Fruit fly (Drosophila melanogaster) whole organism, embryonic: ENCODE data around the gene Usp10.

ENCODE experiments used
- Atf-2 ChIP-seq: fragments of 200-800 bp; sonication (Bioruptor generic); optimal IDR thresholded peaks from 2 replicates; lab custom pipeline; 2016; ENCODE audit warnings: missing biosample characterization, missing genetic modification characterization
- Atf6 ChIP-seq: fragments of 200-800 bp; sonication (Bioruptor generic); IDR thresholded peaks from 2 replicates; pipeline ENCODE4 v1.3.6; 2022; ENCODE audit warnings: missing biosample characterization, missing genetic modification characterization
- CG10462 ChIP-seq: fragments of 200-800 bp; sonication (Bioruptor generic); optimal IDR thresholded peaks from 2 replicates; lab custom pipeline; 2016; ENCODE audit warnings: missing biosample characterization, missing genetic modification characterization
- CG10565 ChIP-seq: fragments of 200-800 bp; sonication (Bioruptor generic); optimal IDR thresholded peaks from 3 replicates; lab custom pipeline; 2016; ENCODE audit warnings: missing biosample characterization, mild to moderate bottlenecking, missing genetic modification characterization
- CG12071 ChIP-seq: fragments of 200-800 bp; sonication (Bioruptor generic); optimal IDR thresholded peaks from 3 replicates; lab custom pipeline; 2018; ENCODE audit warnings: missing biosample characterization, mild to moderate bottlenecking, missing genetic modification characterization
- CG12104 ChIP-seq: fragments of 200-800 bp; sonication (Bioruptor generic); optimal IDR thresholded peaks from 3 replicates; lab custom pipeline; 2016; ENCODE audit warnings: missing biosample characterization, missing genetic modification characterization
- CG12236 ChIP-seq: fragments of 200-800 bp; sonication (Bioruptor generic); optimal IDR thresholded peaks from 2 replicates; lab custom pipeline; 2016; ENCODE audit warnings: missing biosample characterization, missing genetic modification characterization
- CG12659 ChIP-seq: fragments of 200-800 bp; sonication (Bioruptor generic); optimal IDR thresholded peaks from 3 replicates; lab custom pipeline; 2017; ENCODE audit warnings: mild to moderate bottlenecking, missing biosample characterization, missing genetic modification reagents, missing genetic modification characterization
- CG14050 ChIP-seq: fragments of 200-800 bp; sonication (Bioruptor generic); IDR thresholded peaks from 3 replicates; pipeline ENCODE4 v1.3.6; 2022; ENCODE audit warnings: missing biosample characterization, missing genetic modification characterization
- CG1647 ChIP-seq: fragments of 200-800 bp; sonication (Bioruptor generic); optimal IDR thresholded peaks from 3 replicates; lab custom pipeline; 2016; ENCODE audit warnings: missing biosample characterization, missing genetic modification characterization
- CG17385 ChIP-seq: fragments of 200-800 bp; sonication (Bioruptor generic); optimal IDR thresholded peaks from 3 replicates; lab custom pipeline; 2018; ENCODE audit warnings: missing biosample characterization, mild to moderate bottlenecking, missing genetic modification characterization
- CG2199 ChIP-seq: fragments of 200-800 bp; sonication (Bioruptor generic); IDR thresholded peaks from 3 replicates; pipeline ENCODE4 v1.3.6; 2022; ENCODE audit warnings: missing biosample characterization, missing genetic modification characterization
- CG2875 ChIP-seq: fragments of 200-800 bp; sonication (Bioruptor generic); optimal IDR thresholded peaks from 2 replicates; lab custom pipeline; 2017; ENCODE audit warnings: missing biosample characterization, mild to moderate bottlenecking, missing genetic modification characterization, missing genetic modification reagents
- CG30431 ChIP-seq: fragments of 200-800 bp; sonication (Bioruptor generic); optimal IDR thresholded peaks from 2 replicates; lab custom pipeline; 2017; ENCODE audit warnings: missing biosample characterization, missing genetic modification characterization
- CG4360 ChIP-seq: fragments of 200-800 bp; sonication (Bioruptor generic); IDR thresholded peaks from 2 replicates; pipeline ENCODE4 v1.3.6; 2022; ENCODE audit warnings: missing biosample characterization, missing genetic modification characterization
- CG5180 ChIP-seq: fragments of 200-800 bp; sonication (Bioruptor generic); optimal IDR thresholded peaks from 3 replicates; lab custom pipeline; 2017; ENCODE audit warnings: missing biosample characterization, missing genetic modification characterization, mild to moderate bottlenecking, moderate library complexity, missing genetic modification reagents
- CG6689 ChIP-seq: fragments of 200-800 bp; sonication (Bioruptor generic); IDR thresholded peaks from 2 replicates; pipeline ENCODE4 v1.3.6; 2022; ENCODE audit warnings: missing biosample characterization, missing genetic modification characterization
- CG8359 ChIP-seq: fragments of 200-800 bp; sonication (Bioruptor generic); optimal IDR thresholded peaks from 2 replicates; lab custom pipeline; 2017; ENCODE audit warnings: missing biosample characterization, mild to moderate bottlenecking, missing genetic modification characterization, borderline replicate concordance
- Camta ChIP-seq: fragments of 200-800 bp; sonication (Bioruptor generic); optimal IDR thresholded peaks from 2 replicates; lab custom pipeline; 2016; ENCODE audit warnings: missing biosample characterization, missing genetic modification characterization
- D19B ChIP-seq: fragments of 200-800 bp; sonication (Bioruptor generic); optimal IDR thresholded peaks from 2 replicates; lab custom pipeline; 2017; ENCODE audit warnings: missing biosample characterization, mild to moderate bottlenecking, missing genetic modification characterization
- Dek ChIP-seq: fragments of 200-800 bp; sonication (Bioruptor generic); optimal IDR thresholded peaks from 3 replicates; lab custom pipeline; 2019; ENCODE audit warnings: missing biosample characterization, mild to moderate bottlenecking, missing genetic modification characterization, moderate library complexity
- Doc2 ChIP-seq: fragments of 200-800 bp; sonication (Bioruptor generic); IDR thresholded peaks from 2 replicates; pipeline ENCODE4 v1.3.6; 2022; ENCODE audit warnings: missing biosample characterization, missing genetic modification characterization
- Ets97D ChIP-seq: fragments of 200-800 bp; sonication (Bioruptor generic); optimal IDR thresholded peaks from 3 replicates; lab custom pipeline; 2016; ENCODE audit warnings: missing biosample characterization, missing genetic modification characterization
- Hsf ChIP-seq: fragments of 200-800 bp; sonication (Bioruptor generic); optimal IDR thresholded peaks from 3 replicates; lab custom pipeline; 2016; ENCODE audit warnings: missing biosample characterization, missing genetic modification characterization
- Lhr ChIP-seq: fragments of 200-800 bp; sonication (Bioruptor generic); optimal IDR thresholded peaks from 3 replicates; lab custom pipeline; 2017; ENCODE audit warnings: mild to moderate bottlenecking, missing biosample characterization, missing genetic modification reagents, missing genetic modification characterization
- Mad ChIP-seq: fragments of 200-800 bp; sonication (Bioruptor generic); optimal IDR thresholded peaks from 2 replicates; lab custom pipeline; 2016; ENCODE audit warnings: missing biosample characterization, missing genetic modification characterization
- Mes4 ChIP-seq: fragments of 200-800 bp; sonication (Bioruptor generic); optimal IDR thresholded peaks from 2 replicates; lab custom pipeline; 2016; ENCODE audit warnings: missing biosample characterization, missing genetic modification characterization
- NK7.1 ChIP-seq: fragments of 200-800 bp; sonication (Bioruptor generic); optimal IDR thresholded peaks from 3 replicates; lab custom pipeline; 2016; ENCODE audit warnings: missing biosample characterization, missing genetic modification characterization
- Oli ChIP-seq: fragments of 200-800 bp; sonication (Bioruptor generic); optimal IDR thresholded peaks from 2 replicates; lab custom pipeline; 2018; ENCODE audit warnings: missing biosample characterization, mild to moderate bottlenecking, missing genetic modification characterization, moderate library complexity
- PHDP ChIP-seq: fragments of 200-800 bp; sonication (Bioruptor generic); optimal IDR thresholded peaks from 3 replicates; lab custom pipeline; 2018; ENCODE audit warnings: missing biosample characterization, mild to moderate bottlenecking, missing genetic modification characterization, moderate library complexity
- Pdp1 ChIP-seq, 2 experiments: fragments of 200-800 bp; sonication (Bioruptor generic); optimal IDR thresholded peaks; 3 replicates each; lab custom pipeline; 2016; ENCODE audit warnings: missing biosample characterization in 2 of 2, missing genetic modification characterization in 2 of 2, mild to moderate bottlenecking in 1 of 2, moderate library complexity in 1 of 2
- Rx ChIP-seq: fragments of 200-800 bp; sonication (Bioruptor generic); IDR thresholded peaks from 2 replicates; pipeline ENCODE4 v1.3.6; 2022; ENCODE audit warnings: missing biosample characterization, missing genetic modification characterization
- Sin3A ChIP-seq: fragments of >200 bp; optimal IDR thresholded peaks from 2 replicates; lab custom pipeline; 2018
- Ssrp ChIP-seq: fragments of 200-800 bp; sonication (Bioruptor generic); optimal IDR thresholded peaks from 2 replicates; lab custom pipeline; 2018; ENCODE audit warnings: missing biosample characterization, mild to moderate bottlenecking, missing genetic modification characterization, moderate library complexity
- Xbp1 ChIP-seq: fragments of 200-800 bp; sonication (Bioruptor generic); optimal IDR thresholded peaks from 3 replicates; lab custom pipeline; 2016; ENCODE audit warnings: missing biosample characterization, mild to moderate bottlenecking, missing genetic modification characterization
- Xrp1 ChIP-seq: fragments of 200-800 bp; sonication (Bioruptor generic); IDR thresholded peaks from 2 replicates; pipeline ENCODE4 v1.3.6; 2022; ENCODE audit warnings: missing biosample characterization, missing genetic modification characterization
- ab ChIP-seq: fragments of 200-800 bp; sonication (Bioruptor generic); optimal IDR thresholded peaks from 2 replicates; lab custom pipeline; 2016; ENCODE audit warnings: missing biosample characterization, missing genetic modification characterization
- ato ChIP-seq: fragments of 200-800 bp; sonication (Bioruptor generic); IDR thresholded peaks from 2 replicates; pipeline ENCODE4 v1.3.6; 2022; ENCODE audit warnings: missing biosample characterization, missing genetic modification characterization; ENCODE audit not compliant: partially characterized antibody
- az2 ChIP-seq: fragments of 200-800 bp; sonication (Bioruptor generic); optimal IDR thresholded peaks from 3 replicates; lab custom pipeline; 2016; ENCODE audit warnings: missing biosample characterization, missing genetic modification characterization
- chm ChIP-seq: fragments of 200-800 bp; sonication (Bioruptor generic); IDR thresholded peaks from 2 replicates; pipeline ENCODE4 v1.3.6; 2022; ENCODE audit warnings: missing biosample characterization, missing genetic modification characterization
- dimm ChIP-seq: fragments of 200-800 bp; sonication (Bioruptor generic); IDR thresholded peaks from 2 replicates; pipeline ENCODE4 v1.3.6; 2022; ENCODE audit warnings: missing biosample characterization, missing genetic modification characterization
- emc ChIP-seq: fragments of 200-800 bp; sonication (Bioruptor generic); optimal IDR thresholded peaks from 2 replicates; lab custom pipeline; 2016; ENCODE audit warnings: missing biosample characterization, missing genetic modification characterization
- fu2 ChIP-seq: fragments of 200-800 bp; sonication (Bioruptor generic); optimal IDR thresholded peaks from 2 replicates; lab custom pipeline; 2016; ENCODE audit warnings: missing biosample characterization, missing genetic modification characterization
- her ChIP-seq: fragments of 200-800 bp; sonication (Bioruptor generic); optimal IDR thresholded peaks from 2 replicates; lab custom pipeline; 2016; ENCODE audit warnings: missing biosample characterization, missing genetic modification characterization
- hth ChIP-seq: fragments of >200 bp; optimal IDR thresholded peaks from 2 replicates; lab custom pipeline; 2017; ENCODE audit warnings: inconsistent platforms
- sim ChIP-seq: fragments of 200-800 bp; sonication (Bioruptor generic); IDR thresholded peaks from 2 replicates; pipeline ENCODE4 v1.3.6; 2022; ENCODE audit warnings: missing biosample characterization, missing genetic modification characterization
- stwl ChIP-seq: fragments of 200-800 bp; sonication (Bioruptor generic); optimal IDR thresholded peaks from 3 replicates; lab custom pipeline; 2018; ENCODE audit warnings: missing biosample characterization, mild to moderate bottlenecking, missing genetic modification characterization, moderate library complexity
- tx ChIP-seq: fragments of 200-800 bp; sonication (Bioruptor generic); optimal IDR thresholded peaks from 2 replicates; lab custom pipeline; 2016; ENCODE audit warnings: missing biosample characterization, missing genetic modification characterization
- unpg ChIP-seq: fragments of 200-800 bp; sonication (Bioruptor generic); optimal IDR thresholded peaks from 3 replicates; lab custom pipeline; 2018; ENCODE audit warnings: missing biosample characterization, mild to moderate bottlenecking, missing genetic modification characterization, moderate library complexity

The Usp10 gene

dm6 chr3L:857063-858015 lies 14.4 kb upstream of the Usp10 start, which contains the start of gene dpr20 (continued):
- peak; percentile 82 for TF ChIP-seq Atf6
- peak; percentile 20 for TF ChIP-seq CG5180
- peak; percentile 65 for TF ChIP-seq az2 (GFP tag; lab: Kevin White, UChicago)
- peak; percentile 81 for TF ChIP-seq Xbp1 (GFP tag; lab: Kevin White, UChicago)
- peak; percentile 76 for TF ChIP-seq Dek (tag; lab: Kevin White, UChicago)
- peak; percentile 10; the same call in 1 of the 2 replicates for TF ChIP-seq sim (GFP tag; lab: Robert Waterston, UW)
- peak; percentile 0 for TF ChIP-seq ab (GFP tag; lab: Kevin White, UChicago)
- TF ChIP-seq dimm (GFP tag; lab: Robert Waterston, UW): peak; percentile 66
- no peak for TF ChIP-seq Mad (GFP tag; lab: Kevin White, UChicago)
- TF ChIP-seq NK7.1 (GFP tag; lab: Kevin White, UChicago): peak; percentile 27
- TF ChIP-seq hth (lab: Kevin White, UChicago): no peak
- peak; percentile 28 for TF ChIP-seq CG1647 (GFP tag; lab: Kevin White, UChicago)
- TF ChIP-seq Doc2: no peak
- peak; percentile 35 for TF ChIP-seq Ets97D (GFP tag; lab: Kevin White, UChicago)
- peak; percentile 14 for TF ChIP-seq CG2875
- peak; percentile 56 for TF ChIP-seq CG30431 (GFP tag; lab: Kevin White, UChicago)
- peak; percentile 68 to 77 for TF ChIP-seq Pdp1 (GFP tag; optimal IDR thresholded peaks at IDR 0.05; lab: Kevin White, UChicago)
- TF ChIP-seq PHDP (tag; lab: Kevin White, UChicago): peak; percentile 80
- no peak for TF ChIP-seq CG10565
- peak; percentile 67 for TF ChIP-seq CG17385 (GFP tag; lab: Kevin White, UChicago)
- TF ChIP-seq unpg: peak; percentile 78
- TF ChIP-seq CG12236 (GFP tag; lab: Kevin White, UChicago): peak; percentile 26
- TF ChIP-seq CG12104: peak; percentile 8
- no peak for TF ChIP-seq CG10462
- peak; percentile 67 for TF ChIP-seq CG12659
- 0 out of 3 replicates have a peak, but pooled peaks have one; percentile 23 for TF ChIP-seq CG2199
- peak; percentile 73 for TF ChIP-seq CG6689 (GFP tag; lab: Robert Waterston, UW)
- peak; percentile 68 for TF ChIP-seq chm (GFP tag; lab: Robert Waterston, UW)
- TF ChIP-seq D19B: peak; percentile 42
- TF ChIP-seq CG4360 (GFP tag; lab: Robert Waterston, UW): peak; percentile 52
- TF ChIP-seq Camta (GFP tag; lab: Kevin White, UChicago): peak; percentile 65
- peak; percentile 3 for TF ChIP-seq Lhr (GFP tag; lab: Kevin White, UChicago)
- peak; percentile 54 for TF ChIP-seq tx (GFP tag; lab: Kevin White, UChicago)
- peak; percentile 61 for TF ChIP-seq Ssrp (tag; lab: Kevin White, UChicago)
- TF ChIP-seq her (GFP tag; lab: Kevin White, UChicago): peak; percentile 73
- peak; percentile 69 for TF ChIP-seq fu2 (GFP tag; lab: Kevin White, UChicago)
- no peak for TF ChIP-seq CG8359
- TF ChIP-seq CG14050 (GFP tag; lab: Robert Waterston, UW): peak; percentile 74
- TF ChIP-seq stwl: no peak
- peak; percentile 66 for TF ChIP-seq emc (GFP tag; lab: Kevin White, UChicago)
- TF ChIP-seq CG12071 (GFP tag; lab: Kevin White, UChicago): peak; percentile 89
- peak; percentile 87 for TF ChIP-seq Xrp1 (GFP tag; lab: Robert Waterston, UW)
- peak; percentile 85 for TF ChIP-seq Rx (GFP tag; lab: Robert Waterston, UW)
- TF ChIP-seq Oli (tag; lab: Kevin White, UChicago): peak; percentile 67
- TF ChIP-seq Atf-2 (GFP tag; lab: Kevin White, UChicago): peak; percentile 39
- no peak for TF ChIP-seq Sin3A
- TF ChIP-seq Mes4 (GFP tag; lab: Kevin White, UChicago): no peak
- peak; percentile 76 for TF ChIP-seq Hsf (GFP tag; lab: Kevin White, UChicago)
- no peak for TF ChIP-seq ato (GFP tag; lab: Robert Waterston, UW)
